Fruit fly (Drosophila melanogaster) whole organism, adult: ENCODE results near the gene MtnD.

Experiments
- CG11617 ChIP-seq: fragments of 200-800 bp; sonication (Bioruptor generic); optimal IDR thresholded peaks from 2 replicates; lab custom pipeline; 2017; ENCODE audit warnings: mild to moderate bottlenecking, missing biosample characterization, missing genetic modification reagents, missing genetic modification characterization
- CG12768 ChIP-seq: fragments of 200-800 bp; sonication (Bioruptor generic); optimal IDR thresholded peaks from 2 replicates; lab custom pipeline; 2017; ENCODE audit warnings: missing biosample characterization, missing genetic modification characterization, mild to moderate bottlenecking, moderate library complexity, missing genetic modification reagents
- CG14711 ChIP-seq: fragments of 200-800 bp; sonication (Bioruptor generic); optimal IDR thresholded peaks from 2 replicates; lab custom pipeline; 2018; ENCODE audit warnings: missing biosample characterization, mild to moderate bottlenecking, missing genetic modification characterization, moderate library complexity
- CG1620 ChIP-seq: fragments of 200-800 bp; sonication (Bioruptor generic); optimal IDR thresholded peaks from 2 replicates; lab custom pipeline; 2016; ENCODE audit warnings: missing biosample characterization, missing genetic modification characterization
- CG33017 ChIP-seq: fragments of 200-800 bp; sonication (Bioruptor generic); optimal IDR thresholded peaks from 2 replicates; lab custom pipeline; 2018; ENCODE audit warnings: missing biosample characterization, mild to moderate bottlenecking, missing genetic modification characterization, moderate library complexity
- CG5204 ChIP-seq: fragments of 200-800 bp; sonication (Bioruptor generic); optimal IDR thresholded peaks from 2 replicates; lab custom pipeline; 2016; ENCODE audit warnings: missing biosample characterization, missing genetic modification characterization
- CG7045 ChIP-seq: fragments of 200-800 bp; sonication (Bioruptor generic); optimal IDR thresholded peaks from 2 replicates; lab custom pipeline; 2017; ENCODE audit warnings: missing biosample characterization, mild to moderate bottlenecking, missing genetic modification characterization
- CG7101 ChIP-seq: fragments of 200-800 bp; sonication (Bioruptor generic); optimal IDR thresholded peaks from 2 replicates; lab custom pipeline; 2018; ENCODE audit warnings: missing biosample characterization, mild to moderate bottlenecking, missing genetic modification characterization, moderate library complexity
- Clk ChIP-seq: fragments of 200-800 bp; sonication (Bioruptor generic); optimal IDR thresholded peaks from 2 replicates; lab custom pipeline; 2017; ENCODE audit warnings: missing biosample characterization, missing genetic modification characterization
- Crg-1 ChIP-seq: fragments of 200-800 bp; sonication (Bioruptor generic); optimal IDR thresholded peaks from 2 replicates; lab custom pipeline; 2016; ENCODE audit warnings: missing biosample characterization, missing genetic modification characterization
- Hr96 ChIP-seq: fragments of 200-800 bp; sonication (Bioruptor generic); optimal IDR thresholded peaks from 2 replicates; lab custom pipeline; 2016; ENCODE audit warnings: missing biosample characterization, missing genetic modification characterization
- Mnt ChIP-seq: fragments of 200-800 bp; sonication (Bioruptor generic); optimal IDR thresholded peaks from 2 replicates; lab custom pipeline; 2016; ENCODE audit warnings: missing biosample characterization, mild to moderate bottlenecking, missing genetic modification characterization
- bab1 ChIP-seq: fragments of 200-800 bp; sonication (Bioruptor generic); optimal IDR thresholded peaks from 3 replicates; lab custom pipeline; 2019; ENCODE audit warnings: missing biosample characterization, mild to moderate bottlenecking, missing genetic modification characterization, moderate library complexity
- cic ChIP-seq: fragments of 200-800 bp; sonication (Bioruptor generic); optimal IDR thresholded peaks from 2 replicates; lab custom pipeline; 2017; ENCODE audit warnings: missing biosample characterization, mild to moderate bottlenecking, missing genetic modification characterization, moderate library complexity
- cnc ChIP-seq, 2 experiments: fragments of >200 bp; optimal IDR thresholded peaks; 2 replicates each; lab custom pipeline; 2017
- kay ChIP-seq: fragments of 200-800 bp; sonication (Bioruptor generic); peaks from one replicate; lab custom pipeline; 2016; ENCODE audit warnings: missing biosample characterization, missing genetic modification characterization, borderline replicate concordance
- ovo ChIP-seq: fragments of 200-800 bp; sonication (Bioruptor generic); optimal IDR thresholded peaks from 2 replicates; lab custom pipeline; 2016; ENCODE audit warnings: missing biosample characterization, missing genetic modification characterization
- pad ChIP-seq: fragments of 200-800 bp; sonication (Bioruptor generic); optimal IDR thresholded peaks from 3 replicates; lab custom pipeline; 2017; ENCODE audit warnings: missing biosample characterization, missing genetic modification characterization, mild to moderate bottlenecking, moderate library complexity, missing genetic modification reagents
- tj ChIP-seq: fragments of 200-800 bp; sonication (Bioruptor generic); optimal IDR thresholded peaks from 3 replicates; lab custom pipeline; 2017; ENCODE audit warnings: missing biosample characterization, mild to moderate bottlenecking, missing genetic modification characterization, moderate library complexity
- toe ChIP-seq: fragments of 200-800 bp; sonication (Bioruptor generic); optimal IDR thresholded peaks from 2 replicates; lab custom pipeline; 2016; ENCODE audit warnings: missing biosample characterization, missing genetic modification characterization

The MtnD gene

DNA sequence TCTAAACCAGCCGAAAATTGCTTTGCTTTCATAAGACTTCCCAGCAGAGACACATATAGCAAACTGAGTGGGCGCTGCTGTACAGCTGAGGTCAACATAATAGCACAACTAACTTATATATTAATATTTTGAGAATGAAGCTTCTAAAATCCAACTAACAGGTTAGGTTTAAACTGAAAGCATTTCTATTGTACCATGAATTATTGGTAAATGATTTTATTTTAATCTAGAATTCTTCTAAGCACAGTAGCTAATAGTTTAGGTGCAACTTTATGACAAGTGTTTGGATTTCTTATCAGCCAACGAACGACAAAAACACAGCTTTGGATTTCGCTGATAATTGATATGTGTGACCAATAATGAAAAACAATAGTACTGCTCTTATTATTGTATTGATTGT, 20.3 kb downstream of the MtnD start:
- no peak for TF ChIP-seq CG5204 (GFP tag; lab: Kevin White, UChicago)
- TF ChIP-seq Crg-1 (GFP tag; lab: Kevin White, UChicago), result no peak
- peak; percentile 71 for TF ChIP-seq bab1
- TF ChIP-seq CG7101 (tag; lab: Kevin White, UChicago), result peak; percentile 63
- no peak for TF ChIP-seq CG1620 (GFP tag; lab: Kevin White, UChicago)
- TF ChIP-seq CG12768, result no peak
- peak; percentile 44 for TF ChIP-seq pad (GFP tag; lab: Kevin White, UChicago)
- TF ChIP-seq toe (GFP tag; lab: Kevin White, UChicago), result no peak
- no peak for TF ChIP-seq tj (GFP tag; lab: Kevin White, UChicago)
- TF ChIP-seq cic, result peak; percentile 35
- no peak for TF ChIP-seq kay (GFP tag; lab: Kevin White, UChicago)
- TF ChIP-seq CG7045 (GFP tag; lab: Kevin White, UChicago), result peak; percentile 52
- TF ChIP-seq Mnt (GFP tag; lab: Kevin White, UChicago), result no peak
- TF ChIP-seq Clk (GFP tag; lab: Kevin White, UChicago), result no peak
- TF ChIP-seq CG11617 (GFP tag; lab: Kevin White, UChicago), result no peak
- TF ChIP-seq CG33017 (tag; lab: Kevin White, UChicago), result peak; percentile 63
- no peak for TF ChIP-seq ovo (GFP tag; lab: Kevin White, UChicago)
- no peak for TF ChIP-seq cnc (optimal IDR thresholded peaks at IDR 0.05; lab: Kevin White, UChicago)
- TF ChIP-seq CG14711 (tag; lab: Kevin White, UChicago), result peak; percentile 74
- TF ChIP-seq Hr96 (GFP tag; lab: Kevin White, UChicago), result peak; percentile 30

DNA sequence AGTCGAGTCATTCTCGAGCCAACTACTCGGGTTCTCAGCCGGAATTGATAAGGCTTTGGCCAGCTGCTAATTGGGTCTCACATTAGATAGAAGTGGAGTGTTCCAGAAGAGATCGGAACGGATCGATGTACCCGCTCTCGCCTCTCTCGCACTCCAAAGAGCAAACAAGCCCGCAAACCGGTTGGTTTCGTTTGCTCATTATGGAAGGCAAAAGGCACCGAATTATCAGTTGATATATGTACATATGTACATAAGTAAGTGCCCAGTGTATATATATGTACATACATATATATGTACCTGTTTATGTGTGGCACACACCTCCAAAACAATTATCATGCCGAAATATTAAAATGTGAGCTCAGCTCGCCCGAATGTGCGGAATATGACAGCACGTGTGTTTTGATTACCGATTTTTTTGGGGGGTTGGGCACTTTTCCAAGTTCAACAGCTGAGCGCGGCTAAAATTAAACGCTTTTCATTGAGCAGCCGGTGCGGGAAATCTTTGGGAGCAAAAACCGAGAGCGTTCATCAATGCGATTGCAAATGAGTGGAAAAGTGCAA, 21.0 kb downstream of the MtnD start:
- peak; percentile 73 for TF ChIP-seq kay (GFP tag; lab: Kevin White, UChicago)
- peak; percentile 53 for TF ChIP-seq CG12768
- no peak for TF ChIP-seq CG14711 (tag; lab: Kevin White, UChicago)
- TF ChIP-seq tj (GFP tag; lab: Kevin White, UChicago), result no peak

DNA sequence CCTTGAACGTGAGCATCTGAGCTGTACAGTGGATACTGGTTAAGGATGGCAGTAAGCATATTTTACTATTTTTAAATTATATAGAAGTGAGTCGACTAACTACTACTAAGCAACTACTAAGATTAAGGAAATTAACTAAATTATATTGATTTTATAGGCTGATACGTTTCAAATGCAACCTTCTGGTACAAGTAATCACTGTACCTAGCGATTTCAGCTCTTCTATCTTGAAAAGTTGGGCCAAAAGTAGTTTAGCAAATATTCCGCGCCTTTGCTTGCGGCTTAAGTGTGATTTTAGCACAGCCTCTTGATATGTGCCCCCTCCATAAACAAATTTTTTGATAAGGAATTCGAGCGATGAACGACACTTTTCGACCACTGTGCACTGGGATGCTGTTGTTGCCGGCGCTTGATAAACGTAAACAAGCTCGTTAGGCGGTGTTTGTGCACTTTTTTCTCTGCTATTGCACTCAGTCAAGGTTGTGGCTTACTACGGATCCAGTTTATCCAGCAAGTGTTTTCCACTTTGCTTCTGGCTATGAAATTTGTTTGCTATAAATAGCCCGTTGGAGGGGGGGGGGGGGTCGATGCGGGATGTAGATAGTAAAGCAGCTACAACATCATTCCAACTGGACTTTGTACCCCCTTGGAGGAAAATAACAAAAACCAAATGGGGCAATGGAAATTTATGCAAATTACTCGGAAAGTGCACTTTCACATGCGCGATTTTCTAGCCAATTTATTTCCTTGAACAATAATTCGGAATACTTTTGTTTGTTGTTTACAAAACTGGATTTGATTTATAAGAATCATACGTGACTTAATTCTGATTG, 21.7 kb downstream of the MtnD start:
- TF ChIP-seq toe (GFP tag; lab: Kevin White, UChicago), result peak; percentile 55
- peak; percentile 86 for TF ChIP-seq CG7101 (tag; lab: Kevin White, UChicago)
- TF ChIP-seq tj (GFP tag; lab: Kevin White, UChicago), result peak; percentile 42
- peak; percentile 90 for TF ChIP-seq cic
- TF ChIP-seq CG33017 (tag; lab: Kevin White, UChicago), result peak; percentile 91
- peak; percentile 25 for TF ChIP-seq ovo (GFP tag; lab: Kevin White, UChicago)
- TF ChIP-seq Clk (GFP tag; lab: Kevin White, UChicago), result peak; percentile 62
- TF ChIP-seq bab1, result no peak
- peak; percentile 81 for TF ChIP-seq CG11617 (GFP tag; lab: Kevin White, UChicago)
- peak; percentile 84 for TF ChIP-seq CG7045 (GFP tag; lab: Kevin White, UChicago)
- peak; percentile 70 for TF ChIP-seq Hr96 (GFP tag; lab: Kevin White, UChicago)
- TF ChIP-seq pad (GFP tag; lab: Kevin White, UChicago), result peak; percentile 62
- peak; percentile 88 for TF ChIP-seq CG12768
- TF ChIP-seq CG14711 (tag; lab: Kevin White, UChicago), result peak; percentile 84
- peak in 1 of 2 experiments; percentile 23 for TF ChIP-seq cnc (optimal IDR thresholded peaks at IDR 0.05; lab: Kevin White, UChicago)
- no peak for TF ChIP-seq Mnt (GFP tag; lab: Kevin White, UChicago)
- TF ChIP-seq CG1620 (GFP tag; lab: Kevin White, UChicago), result peak; percentile 54
- TF ChIP-seq kay (GFP tag; lab: Kevin White, UChicago), result peak; percentile 77
- peak; percentile 43 for TF ChIP-seq Crg-1 (GFP tag; lab: Kevin White, UChicago)
- TF ChIP-seq CG5204 (GFP tag; lab: Kevin White, UChicago), result peak; percentile 88

DNA sequence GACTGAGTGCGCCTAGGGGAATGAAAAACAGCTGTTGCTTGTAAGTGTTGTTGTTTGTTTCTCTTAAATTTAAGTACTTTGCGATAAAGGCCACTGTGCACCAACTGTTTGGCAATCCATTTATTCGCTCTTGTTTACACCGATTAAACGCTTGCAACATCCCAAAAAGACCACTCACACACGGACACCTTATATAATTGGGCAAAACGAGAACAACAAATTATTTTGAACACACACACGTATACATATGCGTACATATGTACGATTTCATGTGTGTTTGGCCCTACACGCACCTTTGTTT, 22.3 kb downstream of the MtnD start:
- TF ChIP-seq ovo (GFP tag; lab: Kevin White, UChicago), result no peak
- TF ChIP-seq Mnt (GFP tag; lab: Kevin White, UChicago), result no peak
- no peak for TF ChIP-seq CG12768
- no peak for TF ChIP-seq CG33017 (tag; lab: Kevin White, UChicago)
- no peak for TF ChIP-seq cnc (optimal IDR thresholded peaks at IDR 0.05; lab: Kevin White, UChicago)
- no peak for TF ChIP-seq cic
- TF ChIP-seq CG7045 (GFP tag; lab: Kevin White, UChicago), result no peak
- TF ChIP-seq pad (GFP tag; lab: Kevin White, UChicago), result no peak
- no peak for TF ChIP-seq Clk (GFP tag; lab: Kevin White, UChicago)
- TF ChIP-seq CG1620 (GFP tag; lab: Kevin White, UChicago), result no peak
- no peak for TF ChIP-seq CG5204 (GFP tag; lab: Kevin White, UChicago)
- TF ChIP-seq toe (GFP tag; lab: Kevin White, UChicago), result no peak
- TF ChIP-seq Crg-1 (GFP tag; lab: Kevin White, UChicago), result no peak
- no peak for TF ChIP-seq Hr96 (GFP tag; lab: Kevin White, UChicago)

DNA sequence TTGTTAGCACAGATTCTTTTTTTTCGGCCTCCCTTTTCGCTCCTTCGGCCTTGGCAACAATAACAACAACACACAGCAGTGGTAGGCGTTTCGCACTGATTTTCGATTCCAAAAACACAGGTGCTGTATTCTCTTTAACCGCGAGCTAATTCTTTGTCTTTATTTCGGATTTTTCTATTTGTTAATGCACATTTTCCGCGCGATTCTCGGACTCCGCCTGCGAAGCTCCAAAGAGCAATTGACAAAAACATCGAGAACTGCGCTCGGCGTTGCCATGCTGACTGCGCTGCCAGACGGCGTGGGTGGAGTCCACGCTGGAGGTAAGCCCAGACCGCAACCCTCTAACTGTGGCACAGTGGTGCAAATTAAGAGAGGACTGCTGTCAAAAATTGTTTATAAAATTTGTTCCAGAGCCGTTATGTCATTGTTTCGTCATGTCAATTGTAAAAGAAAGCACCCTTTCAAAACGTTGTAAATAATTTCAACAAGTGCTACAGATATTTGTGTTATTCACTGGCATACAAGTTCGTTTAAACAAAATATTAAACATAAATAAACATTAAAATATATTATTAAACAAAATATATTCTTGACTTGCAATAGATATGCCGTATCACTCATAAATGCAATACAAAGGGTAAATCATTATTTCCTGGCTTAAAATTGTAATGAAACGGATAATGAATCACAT, 22.8 kb downstream of the MtnD start, which contains the start of the genes DPCoAC and CG5180:
TSS of gene DPCoAC (minus strand) at position 253 of the 691 bp plus-strand sequence.
TSS of gene CG5180 (plus strand) at position 516 of the 691 bp plus-strand sequence.
- peak; percentile 28 for TF ChIP-seq tj (GFP tag; lab: Kevin White, UChicago)
- TF ChIP-seq pad (GFP tag; lab: Kevin White, UChicago), result no peak
- peak; percentile 74 for TF ChIP-seq CG11617 (GFP tag; lab: Kevin White, UChicago)
- peak; percentile 26 for TF ChIP-seq CG33017 (tag; lab: Kevin White, UChicago)
- TF ChIP-seq Clk (GFP tag; lab: Kevin White, UChicago), result peak; percentile 64
- TF ChIP-seq cic, result peak; percentile 66
- peak; percentile 64 for TF ChIP-seq ovo (GFP tag; lab: Kevin White, UChicago)
- peak; percentile 44 for TF ChIP-seq bab1
- peak; percentile 2 for TF ChIP-seq kay (GFP tag; lab: Kevin White, UChicago)
- peak; percentile 51 for TF ChIP-seq CG7045 (GFP tag; lab: Kevin White, UChicago)
- peak; percentile 70 for TF ChIP-seq CG1620 (GFP tag; lab: Kevin White, UChicago)
- no peak for TF ChIP-seq CG14711 (tag; lab: Kevin White, UChicago)
- TF ChIP-seq CG5204 (GFP tag; lab: Kevin White, UChicago), result peak; percentile 71
- TF ChIP-seq cnc (optimal IDR thresholded peaks at IDR 0.05; lab: Kevin White, UChicago), result no peak
- TF ChIP-seq Crg-1 (GFP tag; lab: Kevin White, UChicago), result peak; percentile 41
- TF ChIP-seq Mnt (GFP tag; lab: Kevin White, UChicago), result peak; percentile 70
- TF ChIP-seq Hr96 (GFP tag; lab: Kevin White, UChicago), result peak; percentile 38
- no peak for TF ChIP-seq CG7101 (tag; lab: Kevin White, UChicago)
- TF ChIP-seq toe (GFP tag; lab: Kevin White, UChicago), result peak; percentile 71
- peak; percentile 47 for TF ChIP-seq CG12768
